Fruit fly (Drosophila melanogaster) whole organism, embryonic: ENCODE data around the gene CG13842.
A peak's percentile ranks its signal among the peaks of the same experiment; 100 is the strongest.

Experiments
- CG1024 ChIP-seq: fragments of 200-800 bp; sonication (Bioruptor generic); IDR thresholded peaks from 2 replicates; pipeline ENCODE4 v1.3.6; 2022; ENCODE audit warnings: missing biosample characterization, missing genetic modification characterization
- CG10654 ChIP-seq: fragments of 200-800 bp; sonication (Bioruptor generic); optimal IDR thresholded peaks from 2 replicates; lab custom pipeline; 2016; ENCODE audit warnings: missing biosample characterization, missing genetic modification characterization
- CG11456 ChIP-seq: fragments of 200-800 bp; sonication (Bioruptor generic); IDR thresholded peaks from 3 replicates; pipeline ENCODE4 v1.3.6; 2022; ENCODE audit warnings: missing biosample characterization, missing genetic modification characterization
- CG12942 ChIP-seq: fragments of 200-800 bp; sonication (Bioruptor generic); optimal IDR thresholded peaks from 3 replicates; lab custom pipeline; 2016; ENCODE audit warnings: missing biosample characterization, missing genetic modification characterization
- CG14441 ChIP-seq: fragments of 200-800 bp; sonication (Bioruptor generic); IDR thresholded peaks from 2 replicates; pipeline ENCODE4 v1.3.6; 2022; ENCODE audit warnings: missing biosample characterization, missing genetic modification characterization
- CG14667 ChIP-seq: fragments of 200-800 bp; sonication (Bioruptor generic); IDR thresholded peaks from 2 replicates; pipeline ENCODE4 v1.3.6; 2022; ENCODE audit warnings: missing biosample characterization, missing genetic modification characterization
- CG15011 ChIP-seq: fragments of 200-800 bp; sonication (Bioruptor generic); optimal IDR thresholded peaks from 3 replicates; lab custom pipeline; 2018; ENCODE audit warnings: missing biosample characterization, mild to moderate bottlenecking, missing genetic modification characterization
- CG1602 ChIP-seq: fragments of 200-800 bp; sonication (Bioruptor generic); optimal IDR thresholded peaks from 3 replicates; lab custom pipeline; 2016; ENCODE audit warnings: missing biosample characterization, missing genetic modification characterization
- CG16863 ChIP-seq: fragments of 200-800 bp; sonication (Bioruptor generic); optimal IDR thresholded peaks from 3 replicates; lab custom pipeline; 2016; ENCODE audit warnings: missing biosample characterization, missing genetic modification characterization
- CG17829 ChIP-seq: fragments of 200-800 bp; optimal IDR thresholded peaks from 2 replicates; lab custom pipeline; 2019; ENCODE audit warnings: missing biosample characterization, mild to moderate bottlenecking, missing genetic modification characterization, moderate library complexity
- CG18599 ChIP-seq: fragments of 200-800 bp; sonication (Bioruptor generic); optimal IDR thresholded peaks from 3 replicates; lab custom pipeline; 2017; ENCODE audit warnings: missing biosample characterization, missing genetic modification characterization, mild to moderate bottlenecking, moderate library complexity, missing genetic modification reagents
- CG2202 ChIP-seq: fragments of 200-800 bp; sonication (Bioruptor generic); optimal IDR thresholded peaks from 2 replicates; lab custom pipeline; 2018; ENCODE audit warnings: missing biosample characterization, mild to moderate bottlenecking, missing genetic modification characterization
- CG31388 ChIP-seq: fragments of 200-800 bp; sonication (Bioruptor generic); optimal IDR thresholded peaks from 2 replicates; lab custom pipeline; 2016; ENCODE audit warnings: missing biosample characterization, missing genetic modification characterization
- CG31441 ChIP-seq: fragments of 200-800 bp; sonication (Bioruptor generic); IDR thresholded peaks from 2 replicates; pipeline ENCODE4 v1.3.6; 2022; ENCODE audit warnings: missing biosample characterization, missing genetic modification characterization
- CG3847 ChIP-seq: fragments of 200-800 bp; sonication (Bioruptor generic); IDR thresholded peaks from 2 replicates; pipeline ENCODE4 v1.3.6; 2022; ENCODE audit warnings: missing biosample characterization, missing genetic modification characterization
- CG3995 ChIP-seq: fragments of 200-800 bp; sonication (Bioruptor generic); optimal IDR thresholded peaks from 3 replicates; lab custom pipeline; 2016; ENCODE audit warnings: missing biosample characterization, missing genetic modification characterization
- CG4617 ChIP-seq: fragments of 200-800 bp; sonication (Bioruptor generic); optimal IDR thresholded peaks from 3 replicates; lab custom pipeline; 2016; ENCODE audit warnings: missing biosample characterization, missing genetic modification characterization, borderline replicate concordance
- CG6854 ChIP-seq: fragments of 200-800 bp; sonication (Bioruptor generic); optimal IDR thresholded peaks from 3 replicates; lab custom pipeline; 2017; ENCODE audit warnings: missing biosample characterization, mild to moderate bottlenecking, missing genetic modification characterization
- CG7372 ChIP-seq: fragments of 200-800 bp; sonication (Bioruptor generic); IDR thresholded peaks from 2 replicates; pipeline ENCODE4 v1.3.6; 2022; ENCODE audit warnings: missing biosample characterization, missing genetic modification characterization
- Doc3 ChIP-seq: fragments of 200-800 bp; sonication (Bioruptor generic); IDR thresholded peaks from 3 replicates; pipeline ENCODE4 v1.3.6; 2022; ENCODE audit warnings: missing biosample characterization, missing genetic modification characterization; ENCODE audit not compliant: partially characterized antibody
- Dref ChIP-seq: fragments of 200-800 bp; sonication (Bioruptor generic); IDR thresholded peaks from 2 replicates; pipeline ENCODE4 v1.3.6; 2022; ENCODE audit warnings: missing biosample characterization, missing genetic modification characterization
- Fer2 ChIP-seq: fragments of 200-800 bp; sonication (Bioruptor generic); optimal IDR thresholded peaks from 2 replicates; lab custom pipeline; 2018; ENCODE audit warnings: missing biosample characterization, mild to moderate bottlenecking, missing genetic modification characterization, moderate library complexity
- Fer3 ChIP-seq: fragments of 200-800 bp; sonication (Bioruptor generic); optimal IDR thresholded peaks from 2 replicates; lab custom pipeline; 2018; ENCODE audit warnings: missing biosample characterization, mild to moderate bottlenecking, missing genetic modification characterization, moderate library complexity
- HLH3B ChIP-seq: fragments of 200-800 bp; sonication (Bioruptor generic); IDR thresholded peaks from 2 replicates; pipeline ENCODE4 v1.3.6; 2022; ENCODE audit warnings: missing biosample characterization, missing genetic modification characterization
- HmgZ ChIP-seq: fragments of 200-800 bp; sonication (Bioruptor generic); optimal IDR thresholded peaks from 2 replicates; lab custom pipeline; 2018; ENCODE audit warnings: missing biosample characterization, mild to moderate bottlenecking, missing genetic modification characterization
- Lim3 ChIP-seq: fragments of 200-800 bp; sonication (Bioruptor generic); IDR thresholded peaks from 2 replicates; pipeline ENCODE4 v1.3.6; 2022; ENCODE audit warnings: missing biosample characterization, missing genetic modification characterization
- Max ChIP-seq: fragments of 200-800 bp; sonication (Bioruptor generic); optimal IDR thresholded peaks from 2 replicates; lab custom pipeline; 2016; ENCODE audit warnings: missing biosample characterization, mild to moderate bottlenecking, missing genetic modification characterization
- Ptx1 ChIP-seq: fragments of 200-800 bp; sonication (Bioruptor generic); IDR thresholded peaks from 2 replicates; pipeline ENCODE4 v1.3.6; 2022; ENCODE audit warnings: missing biosample characterization, missing genetic modification characterization
- Six4 ChIP-seq: fragments of 200-800 bp; sonication (Bioruptor generic); optimal IDR thresholded peaks from 2 replicates; lab custom pipeline; 2016; ENCODE audit warnings: missing biosample characterization, missing genetic modification characterization
- Ssrp ChIP-seq: fragments of 200-800 bp; sonication (Bioruptor generic); optimal IDR thresholded peaks from 2 replicates; lab custom pipeline; 2018; ENCODE audit warnings: missing biosample characterization, mild to moderate bottlenecking, missing genetic modification characterization, moderate library complexity
- ac ChIP-seq: fragments of 200-800 bp; sonication (Bioruptor generic); optimal IDR thresholded peaks from 3 replicates; lab custom pipeline; 2017; ENCODE audit warnings: missing biosample characterization, mild to moderate bottlenecking, missing genetic modification characterization
- cg ChIP-seq: fragments of 200-800 bp; sonication (Bioruptor generic); optimal IDR thresholded peaks from 3 replicates; lab custom pipeline; 2019; ENCODE audit warnings: missing biosample characterization, mild to moderate bottlenecking, missing genetic modification characterization, moderate library complexity
- crp ChIP-seq, 2 experiments: fragments of 200-800 bp; sonication (Bioruptor generic); optimal IDR thresholded peaks; 2 replicates in 1 of 2; 3 replicates in 1 of 2; lab custom pipeline; 2017; ENCODE audit warnings: missing biosample characterization in 2 of 2, missing genetic modification characterization in 2 of 2, mild to moderate bottlenecking in 1 of 2, moderate library complexity in 1 of 2
- ems ChIP-seq: fragments of 200-800 bp; sonication (Bioruptor generic); optimal IDR thresholded peaks from 3 replicates; lab custom pipeline; 2016; ENCODE audit warnings: missing biosample characterization, missing genetic modification characterization
- ewg ChIP-seq: fragments of 200-800 bp; sonication (Bioruptor generic); optimal IDR thresholded peaks from 3 replicates; lab custom pipeline; 2017; ENCODE audit warnings: mild to moderate bottlenecking, missing biosample characterization, missing genetic modification reagents, missing genetic modification characterization
- fd96Cb ChIP-seq: fragments of 200-800 bp; sonication (Bioruptor generic); optimal IDR thresholded peaks from 2 replicates; lab custom pipeline; 2018; ENCODE audit warnings: missing biosample characterization, mild to moderate bottlenecking, missing genetic modification characterization, moderate library complexity
- grau ChIP-seq: fragments of 200-800 bp; optimal IDR thresholded peaks from 3 replicates; lab custom pipeline; 2019; ENCODE audit warnings: missing biosample characterization, mild to moderate bottlenecking, missing genetic modification characterization, moderate library complexity
- ham ChIP-seq: fragments of 200-800 bp; sonication (Bioruptor generic); IDR thresholded peaks from 2 replicates; pipeline ENCODE4 v1.3.6; 2022; ENCODE audit warnings: missing biosample characterization, missing genetic modification characterization
- hb ChIP-seq: fragments of 200-800 bp; sonication (Bioruptor generic); IDR thresholded peaks from 3 replicates; pipeline ENCODE4 v1.3.6; 2022; ENCODE audit warnings: missing biosample characterization, missing genetic modification characterization; ENCODE audit not compliant: partially characterized antibody
- inv ChIP-seq: fragments of 200-800 bp; sonication (Bioruptor generic); IDR thresholded peaks from 2 replicates; pipeline ENCODE4 v1.3.6; 2022; ENCODE audit warnings: missing biosample characterization, missing genetic modification characterization; ENCODE audit not compliant: partially characterized antibody
- lola ChIP-seq, 3 experiments: fragments of >200 bp in 2 of 3; fragments of 200-800 bp in 1 of 3; sonication (Bioruptor generic) in 1 of 3; optimal IDR thresholded peaks; 2 replicates each; lab custom pipeline; 2017 to 2019; ENCODE audit warnings: missing biosample characterization in 3 of 3, missing genetic modification characterization in 3 of 3, mild to moderate bottlenecking in 1 of 3, moderate library complexity in 1 of 3
- onecut ChIP-seq: fragments of 200-800 bp; sonication (Bioruptor generic); IDR thresholded peaks from 2 replicates; pipeline ENCODE4 v1.3.6; 2022; ENCODE audit warnings: missing biosample characterization, missing genetic modification characterization
- pzg ChIP-seq: fragments of 200-800 bp; sonication (Bioruptor generic); optimal IDR thresholded peaks from 3 replicates; lab custom pipeline; 2018; ENCODE audit warnings: missing biosample characterization, mild to moderate bottlenecking, missing genetic modification characterization, moderate library complexity
- sima ChIP-seq: fragments of 200-800 bp; sonication (Bioruptor generic); optimal IDR thresholded peaks from 2 replicates; lab custom pipeline; 2016; ENCODE audit warnings: missing biosample characterization, missing genetic modification characterization
- sisA ChIP-seq: fragments of 200-800 bp; sonication (Bioruptor generic); IDR thresholded peaks from 2 replicates; pipeline ENCODE4 v1.3.6; 2022; ENCODE audit warnings: missing biosample characterization, missing genetic modification characterization
- slp2 ChIP-seq: fragments of 200-800 bp; sonication (Bioruptor generic); optimal IDR thresholded peaks from 2 replicates; lab custom pipeline; 2016; ENCODE audit warnings: missing biosample characterization, missing genetic modification characterization
- ssp ChIP-seq: fragments of 200-800 bp; sonication (Bioruptor generic); IDR thresholded peaks from 2 replicates; pipeline ENCODE4 v1.3.6; 2022; ENCODE audit warnings: missing biosample characterization, missing genetic modification characterization
- sug ChIP-seq: fragments of 200-800 bp; optimal IDR thresholded peaks from 2 replicates; lab custom pipeline; 2019; ENCODE audit warnings: missing biosample characterization, mild to moderate bottlenecking, missing genetic modification characterization, moderate library complexity
- tgo ChIP-seq: fragments of 200-800 bp; sonication (Bioruptor generic); IDR thresholded peaks from 3 replicates; pipeline ENCODE4 v1.3.6; 2022; ENCODE audit warnings: missing biosample characterization, missing genetic modification characterization
- tna ChIP-seq: fragments of 200-800 bp; sonication (Bioruptor generic); IDR thresholded peaks from 2 replicates; pipeline ENCODE4 v1.3.6; 2022; ENCODE audit warnings: missing biosample characterization, missing genetic modification characterization; ENCODE audit not compliant: partially characterized antibody

Gene CG13842

dm6 chr3R:22690311-22690710 lies 16.8 kb downstream of the CG13842 start, which contains the start of the genes wfs1 and Nup133 (continued):
- TF ChIP-seq Max (GFP tag; lab: Kevin White, UChicago) (peak; percentile 64), sug (tag; lab: Kevin White, UChicago) (peak; percentile 84), CG3995 (GFP tag; lab: Kevin White, UChicago) (peak; percentile 97), slp2 (GFP tag; lab: Kevin White, UChicago) (no peak), CG31441 (GFP tag; lab: Robert Waterston, UW) (peak; percentile 97), Dref (GFP tag; lab: Robert Waterston, UW) (peak; percentile 80), CG14667 (0 out of 2 replicates have a peak, but pooled peaks have one; percentile 7), Fer3 (tag; lab: Kevin White, UChicago) (peak; percentile 81), ham (GFP tag; lab: Robert Waterston, UW) (no peak), CG17829 (tag; lab: Kevin White, UChicago) (peak; percentile 93), CG12942 (GFP tag; lab: Kevin White, UChicago) (peak; percentile 72), CG18599 (GFP tag; lab: Kevin White, UChicago) (peak; percentile 78), hb (GFP tag; lab: Robert Waterston, UW) (peak; percentile 49; the same call in 1 of the 3 replicates), Doc3 (peak; percentile 84), CG3847 (peak; percentile 75), grau (tag; lab: Kevin White, UChicago) (peak; percentile 88), tgo (GFP tag; lab: Robert Waterston, UW) (peak; percentile 68), CG16863 (GFP tag; lab: Kevin White, UChicago) (peak; percentile 21), pzg (GFP tag; lab: Kevin White, UChicago) (peak; percentile 41), ewg (GFP tag; lab: Kevin White, UChicago) (peak; percentile 46), CG31388 (peak; percentile 40), Fer2 (peak; percentile 64), lola (GFP tag; optimal IDR thresholded peaks at IDR 0.05; lab: Kevin White, UChicago) (peak in 1 of 3 experiments; percentile 87), inv (GFP tag; lab: Robert Waterston, UW) (peak; percentile 81), CG6854 (GFP tag; lab: Kevin White, UChicago) (no peak), Ptx1 (GFP tag; lab: Robert Waterston, UW) (peak; percentile 73), CG11456 (GFP tag; lab: Robert Waterston, UW) (peak; percentile 50; the same call in 1 of the 3 replicates), Ssrp (tag; lab: Kevin White, UChicago) (peak; percentile 84), HLH3B (peak; percentile 72), Lim3 (GFP tag; lab: Robert Waterston, UW) (no peak), onecut (GFP tag; lab: Robert Waterston, UW) (peak; percentile 66; the same call in 1 of the 2 replicates), ac (no peak), CG4617 (GFP tag; lab: Kevin White, UChicago) (peak; percentile 64), CG15011 (peak; percentile 17), crp (GFP tag; optimal IDR thresholded peaks at IDR 0.05; lab: Kevin White, UChicago) (peak in 1 of 2 experiments; percentile 52), tna (peak; percentile 15; the same call in 1 of the 2 replicates), sisA (peak; percentile 44; the same call in 1 of the 2 replicates), CG1602 (GFP tag; lab: Kevin White, UChicago) (peak; percentile 78), CG7372 (peak; percentile 65), sima (no peak), cg (GFP tag; lab: Kevin White, UChicago) (peak; percentile 18), Six4 (GFP tag; lab: Kevin White, UChicago) (peak; percentile 60), CG10654 (peak; percentile 64), CG1024 (no peak; the same call in 1 of the 2 replicates), fd96Cb (tag; lab: Kevin White, UChicago) (peak; percentile 73), CG2202 (tag; lab: Kevin White, UChicago) (peak; percentile 50), HmgZ (tag; lab: Kevin White, UChicago) (peak; percentile 79), ems (GFP tag; lab: Kevin White, UChicago) (no peak), ssp (GFP tag; lab: Robert Waterston, UW) (peak; percentile 45; the same call in 1 of the 2 replicates), CG14441 (no peak)
